Worm (Caenorhabditis elegans): ENCODE measurements around the gene cyb-1.

ce11 chrIV:10716348-10716747 is 18.7 kb upstream of the cyb-1 start, which contains the start of gene ncx-3:
- no peak for TF ChIP-seq ama-1 (optimal IDR thresholded peaks at IDR 0.05)
- no peak for TF ChIP-seq ets-4 (tag; optimal IDR thresholded peaks at IDR 0.05)
- no peak for TF ChIP-seq fax-1 (tag; optimal IDR thresholded peaks at IDR 0.05)
- TF ChIP-seq rnt-1 (tag; optimal IDR thresholded peaks at IDR 0.05) = no peak
- TF ChIP-seq ceh-31 (tag; optimal IDR thresholded peaks at IDR 0.05) = no peak
- TF ChIP-seq ceh-19 (GFP tag; optimal IDR thresholded peaks at IDR 0.05) = no peak
- no peak for TF ChIP-seq elt-2 (tag; optimal IDR thresholded peaks at IDR 0.05)
